Fruit fly (Drosophila melanogaster) whole organism: ENCODE measurements around the gene jdp.

Experiments
- CG8478 ChIP-seq: fragments of >200 bp; optimal IDR thresholded peaks from 2 replicates; lab custom pipeline; 2018; ENCODE audit warnings: inconsistent platforms
- Dll ChIP-seq: fragments of >200 bp; optimal IDR thresholded peaks from 2 replicates; lab custom pipeline; 2017
- psq ChIP-seq: fragments of >200 bp; optimal IDR thresholded peaks from 2 replicates; lab custom pipeline; 2017
- usp ChIP-seq: fragments of >200 bp; optimal IDR thresholded peaks from 2 replicates; lab custom pipeline; 2017; ENCODE audit warnings: missing biosample characterization, missing genetic modification characterization, mixed read lengths

dm6 chr3R:30563260-30564080 lies 36.6 kb upstream of the jdp start:
- no peak for TF ChIP-seq Dll (lab: Kevin White, UChicago)
- TF ChIP-seq psq (lab: Kevin White, UChicago), result no peak
- TF ChIP-seq CG8478, result no peak
- TF ChIP-seq usp (GFP tag; lab: Kevin White, UChicago), result no peak
